Worm (Caenorhabditis elegans): ENCODE data around the gene mlc-3.

mlc-3 gene

ce11 chrIII:5601999-5602398 lies 37.2 kb downstream of the mlc-3 start (continued):
- TF ChIP-seq hlh-30 (tag; optimal IDR thresholded peaks at IDR 0.05; ENCODE audit: insufficient read depth), result peak; percentile 37
- peak; percentile 23 to 51 for TF ChIP-seq hif-1 (tag; optimal IDR thresholded peaks at IDR 0.05)
- no peak for TF ChIP-seq ceh-32 (tag; optimal IDR thresholded peaks at IDR 0.05; ENCODE audit: poor library complexity)
- TF ChIP-seq php-3 (GFP tag; IDR thresholded peaks at IDR 0.05), result peak; percentile 64; the same call in 1 of the 2 replicates
- peak; percentile 86 for TF ChIP-seq madf-9 (GFP tag; conservative IDR thresholded peaks at IDR 0.05)
- peak; percentile 89 for TF ChIP-seq F49E8.2 (tag; optimal IDR thresholded peaks at IDR 0.05; ENCODE audit: borderline replicate concordance)
- TF ChIP-seq Y5F2A.4 (GFP tag; optimal IDR thresholded peaks at IDR 0.05), result peak; percentile 89
- peak; percentile 75; the same call in 1 of the 2 replicates for TF ChIP-seq mdt-29 (GFP tag; IDR thresholded peaks at IDR 0.05)
- TF ChIP-seq lin-1 (GFP tag; IDR thresholded peaks at IDR 0.05), result peak; percentile 90
- TF ChIP-seq pha-4 (GFP tag; IDR thresholded peaks at IDR 0.05), result peak; percentile 94
- no peak for TF ChIP-seq pha-4 (tag; optimal IDR thresholded peaks at IDR 0.05)
- peak; percentile 82 for TF ChIP-seq unc-130 (GFP tag; optimal IDR thresholded peaks at IDR 0.05)
- 0 out of 2 replicates have a peak, but pooled peaks have one; percentile 45 for TF ChIP-seq lin-29 (GFP tag; IDR thresholded peaks at IDR 0.05)
- TF ChIP-seq nhr-237 (tag; optimal IDR thresholded peaks at IDR 0.05), result no peak
- TF ChIP-seq R02D3.7 (tag; optimal IDR thresholded peaks at IDR 0.05), result peak; percentile 27
- TF ChIP-seq skn-1 (tag; optimal IDR thresholded peaks at IDR 0.05), result no peak
- peak; percentile 76 for TF ChIP-seq rbr-2 (tag; optimal IDR thresholded peaks at IDR 0.05)
- TF ChIP-seq daf-12 (tag; optimal IDR thresholded peaks at IDR 0.05), result no peak
- TF ChIP-seq F37D6.2 (tag; optimal IDR thresholded peaks at IDR 0.05), result peak; percentile 31
- TF ChIP-seq ctbp-1 (GFP tag; IDR thresholded peaks at IDR 0.05), result peak; percentile 85
- TF ChIP-seq fkh-10 (GFP tag; optimal IDR thresholded peaks at IDR 0.05), result no peak
- no peak for TF ChIP-seq attf-4 (tag; optimal IDR thresholded peaks at IDR 0.05)
- peak; percentile 86 for TF ChIP-seq Y48G9A.11 (GFP tag; IDR thresholded peaks at IDR 0.05)
- no peak for TF ChIP-seq egl-27 (tag; optimal IDR thresholded peaks at IDR 0.05)
- no peak for TF ChIP-seq ceh-82 (tag; optimal IDR thresholded peaks at IDR 0.05)
- peak; percentile 88 for TF ChIP-seq nhr-42 (GFP tag; IDR thresholded peaks at IDR 0.05)
- TF ChIP-seq fos-1 (tag; optimal IDR thresholded peaks at IDR 0.05), result no peak
- peak; percentile 79 for TF ChIP-seq mxl-3 (GFP tag; optimal IDR thresholded peaks at IDR 0.05)
- TF ChIP-seq mdl-1 (tag; optimal IDR thresholded peaks at IDR 0.05), result peak in 1 of 2 experiments; percentile 3
- no peak for TF ChIP-seq zip-2 (tag; optimal IDR thresholded peaks at IDR 0.05)
- peak; percentile 87 for TF ChIP-seq lin-38 (GFP tag; IDR thresholded peaks at IDR 0.05)
- TF ChIP-seq mxl-2 (GFP tag; conservative IDR thresholded peaks at IDR 0.05), result 0 out of 2 replicates have a peak, but pooled peaks have one; percentile 46
- peak in 1 of 2 experiments; percentile 76 for TF ChIP-seq lsy-2 (tag; optimal IDR thresholded peaks at IDR 0.05)
- peak; percentile 71 for TF ChIP-seq hlh-11 (tag; optimal IDR thresholded peaks at IDR 0.05)
- TF ChIP-seq tra-1 (GFP tag; IDR thresholded peaks at IDR 0.05), result peak; percentile 88
- TF ChIP-seq Y75B8A.6 (GFP tag; IDR thresholded peaks at IDR 0.05), result 0 out of 2 replicates have a peak, but pooled peaks have one; percentile 56
- 0 out of 2 replicates have a peak, but pooled peaks have one; percentile 17 for TF ChIP-seq zip-11 (GFP tag; IDR thresholded peaks at IDR 0.05)
- peak; percentile 72 to 83; a peak in 3 of 4 replicates for TF ChIP-seq madf-5 (GFP tag; IDR thresholded peaks at IDR 0.05)
- TF ChIP-seq ama-1 (optimal IDR thresholded peaks at IDR 0.05), result no peak
- TF ChIP-seq tag-97 (GFP tag; IDR thresholded peaks at IDR 0.05), result no peak
- peak; percentile 73 for TF ChIP-seq lir-3 (tag; optimal IDR thresholded peaks at IDR 0.05)
- peak; percentile 79 for TF ChIP-seq nhr-102 (tag; optimal IDR thresholded peaks at IDR 0.05)
- peak; percentile 73; the same call in 1 of the 2 replicates for TF ChIP-seq nhr-41 (GFP tag; IDR thresholded peaks at IDR 0.05)
- TF ChIP-seq dmd-6 (GFP tag; IDR thresholded peaks at IDR 0.05), result peak; percentile 68
- TF ChIP-seq nhr-10 (tag; optimal IDR thresholded peaks at IDR 0.05), result no peak
- peak; percentile 80 for TF ChIP-seq gei-8 (GFP tag; optimal IDR thresholded peaks at IDR 0.05)
- no peak for TF ChIP-seq lin-39 (tag; optimal IDR thresholded peaks at IDR 0.05)
- peak; percentile 64 for TF ChIP-seq nhr-25 (tag; optimal IDR thresholded peaks at IDR 0.05; ENCODE audit: borderline replicate concordance, insufficient read depth)
- TF ChIP-seq pqm-1 (tag; optimal IDR thresholded peaks at IDR 0.05), result no peak
- TF ChIP-seq aha-1 (tag), result peak; percentile 82
- no peak for TF ChIP-seq ZK546.5 (tag; optimal IDR thresholded peaks at IDR 0.05)
